Fruit fly (Drosophila melanogaster): ENCODE data around the gene PH4alphaPV.

The PH4alphaPV gene

DNA sequence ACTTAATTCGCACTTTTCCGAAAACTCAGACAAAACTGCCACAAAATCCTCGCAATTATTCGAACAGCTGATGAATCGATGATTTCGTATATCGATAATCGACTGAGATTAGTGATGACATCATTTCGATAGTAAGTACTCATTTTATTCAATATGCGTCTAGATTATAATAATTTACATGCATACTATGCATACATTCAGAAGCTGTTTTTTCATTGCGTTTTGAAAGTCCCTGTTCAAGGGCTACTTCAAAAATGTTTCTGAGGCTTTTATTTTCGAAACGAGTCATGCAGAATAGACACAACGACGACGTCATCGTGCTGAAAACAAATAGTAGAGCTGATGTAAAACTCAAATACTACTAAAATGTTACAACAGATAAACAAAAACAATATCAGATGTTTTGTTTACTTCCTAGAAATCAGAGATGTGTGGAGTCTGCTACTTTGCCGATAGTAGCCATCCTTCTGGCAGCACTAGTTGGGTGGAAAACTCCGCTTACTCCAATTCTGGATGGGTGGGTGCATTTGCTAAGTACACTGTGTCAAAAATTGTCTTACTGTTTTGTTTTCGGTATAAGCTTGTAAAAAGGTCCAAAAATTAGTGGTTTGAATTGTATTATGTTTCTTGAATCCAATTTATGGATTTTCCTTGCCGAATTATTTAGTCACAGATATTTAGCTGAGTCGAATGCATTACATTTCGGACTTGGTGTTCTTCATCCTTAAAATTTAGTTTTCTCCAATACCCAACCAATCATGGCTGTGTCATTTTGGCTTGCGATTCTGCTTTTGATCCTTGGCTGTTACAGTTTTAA, 46.7 kb downstream of the PH4alphaPV start, which contains the start of the genes CG2246 and CG31021:
Gene CG2246, minus strand, starts transcription at position 50 of the 817 bp plus-strand sequence.
Gene CG31021, plus strand, starts transcription at position 767 of the 817 bp plus-strand sequence.
- TF ChIP-seq Rel (GFP tag; optimal IDR thresholded peaks at IDR 0.05) (no peak), Rel (tag; optimal IDR thresholded peaks at IDR 0.05) (no peak), lola (GFP tag; optimal IDR thresholded peaks at IDR 0.05) (no peak), HLH106 (tag; optimal IDR thresholded peaks at IDR 0.05) (peak; percentile 32), GATAd (GFP tag; optimal IDR thresholded peaks at IDR 0.05) (peak; percentile 19), Dif (GFP tag; optimal IDR thresholded peaks at IDR 0.05; ENCODE audit: partially characterized antibody) (no peak), Hr78 (GFP tag; optimal IDR thresholded peaks at IDR 0.05) (no peak), dsf (GFP tag; optimal IDR thresholded peaks at IDR 0.05; ENCODE audit: borderline replicate concordance) (peak; percentile 17), usp (GFP tag; optimal IDR thresholded peaks at IDR 0.05) (no peak), Sp1 (GFP tag; optimal IDR thresholded peaks at IDR 0.05) (no peak), CG32264 (GFP tag; optimal IDR thresholded peaks at IDR 0.05) (no peak), OdsH (GFP tag; optimal IDR thresholded peaks at IDR 0.05) (peak; percentile 1), sv (GFP tag; optimal IDR thresholded peaks at IDR 0.05) (peak; percentile 74), CG9705 (GFP tag; optimal IDR thresholded peaks at IDR 0.05) (peak; percentile 22), ey (GFP tag; optimal IDR thresholded peaks at IDR 0.05) (peak; percentile 29), Myc (optimal IDR thresholded peaks at IDR 0.05) (no peak), Vsx2 (GFP tag; optimal IDR thresholded peaks at IDR 0.05; ENCODE audit: partially characterized antibody) (no peak), jim (GFP tag; optimal IDR thresholded peaks at IDR 0.05) (no peak), br (GFP tag; optimal IDR thresholded peaks at IDR 0.05) (peak; percentile 31), Hr83 (GFP tag; optimal IDR thresholded peaks at IDR 0.05; ENCODE audit: poor library complexity, severe bottlenecking) (no peak), foxo (GFP tag; optimal IDR thresholded peaks at IDR 0.05) (peak in 1 of 2 experiments; percentile 62), h (GFP tag; optimal IDR thresholded peaks at IDR 0.05) (peak; percentile 54), Dfd (GFP tag; optimal IDR thresholded peaks at IDR 0.05) (no peak), fru (GFP tag; optimal IDR thresholded peaks at IDR 0.05) (peak; percentile 74), Mio (GFP tag; optimal IDR thresholded peaks at IDR 0.05) (no peak), tai (GFP tag; optimal IDR thresholded peaks at IDR 0.05) (peak; percentile 1), brk (GFP tag; optimal IDR thresholded peaks at IDR 0.05) (peak; percentile 10), woc (GFP tag; optimal IDR thresholded peaks at IDR 0.05) (peak; percentile 43), dl (GFP tag; optimal IDR thresholded peaks at IDR 0.05; ENCODE audit: insufficient read depth in 1 of 2, partially characterized antibody in 2 of 2) (no peak), sage (GFP tag; optimal IDR thresholded peaks at IDR 0.05) (no peak), rgr (GFP tag; optimal IDR thresholded peaks at IDR 0.05) (peak; percentile 49), Hnf4 (GFP tag; optimal IDR thresholded peaks at IDR 0.05) (no peak), psq (GFP tag; optimal IDR thresholded peaks at IDR 0.05) (no peak), CrebA (GFP tag; optimal IDR thresholded peaks at IDR 0.05; ENCODE audit: borderline replicate concordance) (no peak), dmrt93B (GFP tag; optimal IDR thresholded peaks at IDR 0.05) (peak; percentile 2), N (GFP tag; optimal IDR thresholded peaks at IDR 0.05) (no peak), Jra (GFP tag; optimal IDR thresholded peaks at IDR 0.05) (peak; percentile 42), Abd-B (GFP tag; optimal IDR thresholded peaks at IDR 0.05) (no peak), pan (optimal IDR thresholded peaks at IDR 0.05) (no peak)

DNA sequence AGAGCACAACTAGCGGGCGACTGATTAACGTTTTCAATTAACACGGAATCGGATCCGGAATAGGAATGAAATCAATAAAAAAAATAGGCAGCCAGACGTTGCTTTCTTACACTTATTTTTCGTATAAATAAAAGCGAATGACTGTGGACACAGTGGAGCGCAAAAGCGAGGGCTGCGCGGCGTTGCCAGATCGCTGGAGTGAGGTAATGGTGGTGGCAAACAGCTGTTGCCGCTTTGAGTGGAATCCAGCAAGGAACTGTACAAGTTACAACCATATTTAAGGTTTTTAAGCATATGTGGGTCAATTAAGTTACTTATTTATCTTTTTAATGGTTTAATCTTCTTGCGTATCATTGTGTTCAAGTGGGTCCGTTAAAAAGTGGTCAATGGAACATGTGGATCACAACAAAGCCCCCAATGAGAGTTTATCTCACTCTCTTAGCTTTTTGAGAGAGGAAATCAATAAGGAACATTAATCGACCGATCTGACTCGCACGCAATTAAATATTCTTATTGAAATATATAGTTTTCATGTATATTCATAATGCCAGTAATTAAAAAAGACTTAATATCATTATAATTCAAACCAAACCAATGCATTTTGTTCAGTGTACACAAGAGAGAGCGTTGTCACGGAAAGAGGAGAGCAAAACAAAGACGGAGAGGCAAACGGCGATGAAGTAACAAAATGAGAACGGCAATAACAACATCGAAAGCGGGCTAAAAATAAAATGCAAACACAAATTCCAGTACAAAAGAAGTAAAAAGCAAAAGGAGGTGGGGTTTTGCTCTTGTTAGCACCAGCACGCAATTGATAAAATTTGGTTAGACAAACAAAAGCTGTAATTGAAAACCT, 48.0 kb downstream of the PH4alphaPV start:
- TF ChIP-seq psq (GFP tag; optimal IDR thresholded peaks at IDR 0.05): peak; percentile 96
- peak; percentile 92 for TF ChIP-seq ey (GFP tag; optimal IDR thresholded peaks at IDR 0.05)
- peak; percentile 43 for TF ChIP-seq Dif (GFP tag; optimal IDR thresholded peaks at IDR 0.05; ENCODE audit: partially characterized antibody)
- peak; percentile 84 for TF ChIP-seq brk (GFP tag; optimal IDR thresholded peaks at IDR 0.05)
- no peak for TF ChIP-seq jim (GFP tag; optimal IDR thresholded peaks at IDR 0.05)
- peak; percentile 84 for TF ChIP-seq Sp1 (GFP tag; optimal IDR thresholded peaks at IDR 0.05)
- no peak for TF ChIP-seq pan (optimal IDR thresholded peaks at IDR 0.05)
- TF ChIP-seq GATAd (GFP tag; optimal IDR thresholded peaks at IDR 0.05): no peak
- peak; percentile 89 for TF ChIP-seq Hnf4 (GFP tag; optimal IDR thresholded peaks at IDR 0.05)
- TF ChIP-seq CG32264 (GFP tag; optimal IDR thresholded peaks at IDR 0.05): peak; percentile 84
- peak; percentile 65 for TF ChIP-seq woc (GFP tag; optimal IDR thresholded peaks at IDR 0.05)
- no peak for TF ChIP-seq Myc (optimal IDR thresholded peaks at IDR 0.05)
- TF ChIP-seq Dfd (GFP tag; optimal IDR thresholded peaks at IDR 0.05): no peak
- TF ChIP-seq br (GFP tag; optimal IDR thresholded peaks at IDR 0.05): peak; percentile 94
- TF ChIP-seq dmrt93B (GFP tag; optimal IDR thresholded peaks at IDR 0.05): peak; percentile 66
- TF ChIP-seq Hr78 (GFP tag; optimal IDR thresholded peaks at IDR 0.05): no peak
- peak; percentile 91 for TF ChIP-seq rgr (GFP tag; optimal IDR thresholded peaks at IDR 0.05)
- TF ChIP-seq foxo (GFP tag; optimal IDR thresholded peaks at IDR 0.05): peak; percentile 67 to 95
- TF ChIP-seq Mio (GFP tag; optimal IDR thresholded peaks at IDR 0.05): no peak
- TF ChIP-seq fru (GFP tag; optimal IDR thresholded peaks at IDR 0.05): peak; percentile 92
- peak; percentile 72 for TF ChIP-seq Jra (GFP tag; optimal IDR thresholded peaks at IDR 0.05)
- TF ChIP-seq dsf (GFP tag; optimal IDR thresholded peaks at IDR 0.05; ENCODE audit: borderline replicate concordance): peak; percentile 65
- TF ChIP-seq HLH106 (tag; optimal IDR thresholded peaks at IDR 0.05): peak; percentile 83
- TF ChIP-seq h (GFP tag; optimal IDR thresholded peaks at IDR 0.05): peak; percentile 96
- peak; percentile 43 for TF ChIP-seq sv (GFP tag; optimal IDR thresholded peaks at IDR 0.05)
- peak; percentile 87 for TF ChIP-seq sage (GFP tag; optimal IDR thresholded peaks at IDR 0.05)
- TF ChIP-seq lola (GFP tag; optimal IDR thresholded peaks at IDR 0.05): no peak
- peak; percentile 20 for TF ChIP-seq Rel (GFP tag; optimal IDR thresholded peaks at IDR 0.05)
- peak; percentile 62 for TF ChIP-seq Rel (tag; optimal IDR thresholded peaks at IDR 0.05)
- peak; percentile 31 for TF ChIP-seq CG9705 (GFP tag; optimal IDR thresholded peaks at IDR 0.05)
- peak; percentile 63 for TF ChIP-seq CrebA (GFP tag; optimal IDR thresholded peaks at IDR 0.05; ENCODE audit: borderline replicate concordance)
- TF ChIP-seq OdsH (GFP tag; optimal IDR thresholded peaks at IDR 0.05): peak; percentile 90
- peak; percentile 48 for TF ChIP-seq Hr83 (GFP tag; optimal IDR thresholded peaks at IDR 0.05; ENCODE audit: poor library complexity, severe bottlenecking)

All from whole organism, wandering third instar larva.